Fruit fly (Drosophila melanogaster): Measurements from ENCODE around the gene CtsL3.

CtsL3 gene

DNA sequence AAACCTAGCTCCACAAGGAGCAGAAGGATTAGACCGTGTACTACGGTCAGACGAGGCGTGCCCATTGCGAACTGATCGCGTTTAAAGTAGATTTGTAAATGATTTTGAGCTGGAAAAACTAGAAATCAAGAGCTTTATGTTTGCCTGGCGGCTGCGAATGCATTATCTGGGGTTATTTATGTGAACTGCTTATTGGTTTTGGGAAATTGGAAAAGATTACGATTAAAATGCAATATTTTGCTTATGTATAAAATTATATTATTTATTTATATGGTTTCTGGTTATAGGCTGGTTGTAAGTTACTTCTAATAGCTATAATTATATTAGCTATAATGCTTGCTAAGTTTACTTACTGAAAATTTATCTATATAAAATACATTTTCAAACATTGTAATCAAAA is at the start of gene CtsL3:
Gene CtsL3, minus strand, starts transcription at position 101 of the 400 bp plus-strand sequence.
- TF ChIP-seq CG32121 (GFP tag; IDR thresholded peaks at IDR 0.05) (no peak), Pif1B (GFP tag; optimal IDR thresholded peaks at IDR 0.05) (no peak), Ets98B (GFP tag; IDR thresholded peaks at IDR 0.05) (no peak)

DNA sequence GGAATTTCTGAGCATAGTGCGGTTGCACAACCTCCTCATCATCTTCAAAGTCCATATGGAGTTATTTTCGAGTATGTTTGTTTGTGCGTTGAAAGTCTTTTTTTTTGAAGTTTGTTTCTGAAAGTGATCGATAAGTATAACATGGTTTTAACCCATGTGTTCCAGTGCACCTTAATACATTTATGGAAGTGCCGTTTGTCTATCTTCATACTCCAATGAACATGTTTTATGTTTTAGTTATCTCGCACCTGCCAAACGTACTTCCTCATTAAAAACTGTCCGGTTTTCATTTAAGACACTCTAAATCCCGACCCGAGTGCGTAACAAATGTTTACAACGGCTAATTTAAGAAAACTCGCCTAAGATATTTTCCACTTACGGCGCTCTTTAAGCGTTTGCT is 30.4 kb upstream of the CtsL3 start, which contains the start of gene CG15580:
Gene CG15580, minus strand, starts transcription at position 101 of the 400 bp plus-strand sequence.
- TF ChIP-seq CG8159 (tag; optimal IDR thresholded peaks at IDR 0.05) (no peak), CG14655 (GFP tag; optimal IDR thresholded peaks at IDR 0.05) (no peak), rn (GFP tag; IDR thresholded peaks at IDR 0.05) (no peak), EcR (GFP tag; optimal IDR thresholded peaks at IDR 0.05) (no peak)

DNA sequence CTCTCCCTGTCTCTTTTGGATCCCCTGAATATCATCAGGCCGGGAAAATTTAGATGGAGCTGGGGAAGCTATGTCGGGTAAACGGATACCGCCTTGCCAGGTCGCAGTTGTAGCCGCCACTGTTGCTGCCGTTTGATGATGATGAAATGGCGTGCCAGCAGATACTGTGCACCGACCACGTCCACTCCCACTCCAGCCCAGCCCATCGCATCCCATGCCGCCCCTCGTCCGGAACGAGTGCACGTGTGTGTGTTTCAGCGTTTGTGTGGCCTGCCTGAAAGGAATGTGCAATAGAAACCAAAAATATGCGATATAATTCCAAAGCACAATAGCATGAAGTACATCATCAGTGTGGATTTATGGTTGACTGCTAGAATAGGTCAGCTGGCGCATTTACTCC is 11.2 kb upstream of the CtsL3 start:
- TF ChIP-seq CG34367 (tag; optimal IDR thresholded peaks at IDR 0.05) (no peak), CG8159 (tag; optimal IDR thresholded peaks at IDR 0.05) (no peak), CG12605 (GFP tag; IDR thresholded peaks at IDR 0.05) (no peak), CG13204 (GFP tag; optimal IDR thresholded peaks at IDR 0.05) (no peak), CG17806 (tag; optimal IDR thresholded peaks at IDR 0.05) (no peak), Pif1B (GFP tag; optimal IDR thresholded peaks at IDR 0.05) (no peak), rn (GFP tag; IDR thresholded peaks at IDR 0.05) (no peak), gl (tag; optimal IDR thresholded peaks at IDR 0.05) (no peak), CG9948 (tag; optimal IDR thresholded peaks at IDR 0.05) (no peak), CG14655 (GFP tag; optimal IDR thresholded peaks at IDR 0.05) (no peak), Snoo (tag; optimal IDR thresholded peaks at IDR 0.05) (no peak), Ets98B (GFP tag; IDR thresholded peaks at IDR 0.05) (no peak), CG8301 (tag; optimal IDR thresholded peaks at IDR 0.05) (no peak), D1 (tag; optimal IDR thresholded peaks at IDR 0.05) (no peak), CG10348 (GFP tag; IDR thresholded peaks at IDR 0.05) (no peak), EcR (GFP tag; optimal IDR thresholded peaks at IDR 0.05) (no peak), CG15710 (tag; optimal IDR thresholded peaks at IDR 0.05) (no peak)

DNA sequence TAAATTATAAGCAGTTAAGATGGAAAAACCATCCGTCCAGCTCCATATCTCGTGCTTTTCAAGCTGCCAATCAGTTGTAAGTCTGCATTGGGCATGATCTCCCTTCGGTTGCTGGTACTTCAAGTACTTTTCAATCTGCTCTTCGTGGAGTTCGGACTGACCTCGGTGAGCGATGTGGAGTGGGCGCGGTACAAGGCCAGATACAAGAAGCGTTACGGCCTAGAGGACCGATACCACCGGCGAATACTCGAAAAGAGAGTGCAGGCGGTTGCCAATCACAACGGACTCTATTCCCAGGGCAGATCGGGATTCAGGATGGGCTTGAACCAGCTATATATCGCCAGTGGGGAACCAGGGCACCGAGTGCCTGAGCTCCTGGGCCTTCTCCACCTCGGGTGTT is 636 bp upstream of the CtsL3 start:
- TF ChIP-seq CG8301 (tag; optimal IDR thresholded peaks at IDR 0.05) (no peak), Ets98B (GFP tag; IDR thresholded peaks at IDR 0.05) (no peak), EcR (GFP tag; optimal IDR thresholded peaks at IDR 0.05) (no peak), fd96Ca (GFP tag; IDR thresholded peaks at IDR 0.05) (no peak)

DNA sequence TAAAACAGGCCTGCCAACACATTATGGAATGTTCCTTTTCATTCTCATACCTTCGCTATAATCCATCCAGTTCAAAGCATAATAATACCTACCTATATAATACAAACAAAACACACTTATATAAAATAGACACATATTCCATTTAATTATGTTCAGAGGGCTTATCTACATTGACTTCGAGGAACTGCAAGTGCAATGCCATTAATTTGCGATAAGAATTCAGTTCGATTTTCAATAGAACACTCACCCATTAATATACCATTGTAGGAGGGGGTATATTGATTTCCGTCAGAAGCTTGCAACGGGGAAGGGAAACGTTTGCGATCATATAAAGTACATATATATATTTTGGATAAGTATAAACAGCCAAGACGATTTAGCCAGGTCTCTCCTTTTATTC is 1.8 kb downstream of the CtsL3 start:
- TF ChIP-seq CG9948 (tag; optimal IDR thresholded peaks at IDR 0.05) = no peak
- TF ChIP-seq D1 (tag; optimal IDR thresholded peaks at IDR 0.05) = no peak
- TF ChIP-seq EcR (GFP tag; optimal IDR thresholded peaks at IDR 0.05) = no peak
- TF ChIP-seq gl (tag; optimal IDR thresholded peaks at IDR 0.05) = no peak
- TF ChIP-seq CG10348 (GFP tag; IDR thresholded peaks at IDR 0.05) = no peak
- no peak for TF ChIP-seq fd96Ca (GFP tag; IDR thresholded peaks at IDR 0.05)
- TF ChIP-seq CG8301 (tag; optimal IDR thresholded peaks at IDR 0.05) = no peak
- no peak for TF ChIP-seq CG14655 (GFP tag; optimal IDR thresholded peaks at IDR 0.05)
- TF ChIP-seq Pif1B (GFP tag; optimal IDR thresholded peaks at IDR 0.05) = no peak
- no peak for TF ChIP-seq CG32121 (GFP tag; IDR thresholded peaks at IDR 0.05)
- no peak for TF ChIP-seq Snoo (tag; optimal IDR thresholded peaks at IDR 0.05)
- no peak for TF ChIP-seq CG15710 (tag; optimal IDR thresholded peaks at IDR 0.05)
- TF ChIP-seq rn (GFP tag; IDR thresholded peaks at IDR 0.05) = no peak
- no peak for TF ChIP-seq Ets98B (GFP tag; IDR thresholded peaks at IDR 0.05)
- TF ChIP-seq CG4496 (GFP tag; IDR thresholded peaks at IDR 0.05) = no peak
- TF ChIP-seq CG34367 (tag; optimal IDR thresholded peaks at IDR 0.05) = no peak
- TF ChIP-seq Pif1A (GFP tag; optimal IDR thresholded peaks at IDR 0.05) = no peak
- no peak for TF ChIP-seq CG8159 (tag; optimal IDR thresholded peaks at IDR 0.05)
- TF ChIP-seq CG13204 (GFP tag; optimal IDR thresholded peaks at IDR 0.05) = no peak

DNA sequence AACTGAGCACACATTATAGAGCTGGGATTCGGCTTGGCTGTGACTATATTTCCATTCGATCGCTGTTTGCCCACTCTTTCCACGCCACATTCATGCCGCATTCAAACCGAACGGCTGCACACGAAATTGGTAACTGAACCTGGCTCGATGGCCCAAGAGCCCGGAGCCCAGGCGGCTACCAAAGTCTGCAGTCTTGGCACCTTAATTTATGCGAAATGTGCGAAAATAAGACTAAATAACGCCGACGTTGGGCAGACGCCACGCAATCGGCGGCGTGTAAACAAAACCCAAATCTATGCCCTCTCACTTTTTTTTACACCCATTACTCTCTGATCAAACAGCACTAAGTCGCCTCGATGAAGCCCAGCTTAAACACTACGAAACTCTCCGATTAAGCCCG is 15.2 kb downstream of the CtsL3 start, which contains the start of gene CG10280:
Gene CG10280, minus strand, starts transcription at position 101 of the 400 bp plus-strand sequence.
- TF ChIP-seq EcR (GFP tag; optimal IDR thresholded peaks at IDR 0.05) = no peak
- TF ChIP-seq gl (tag; optimal IDR thresholded peaks at IDR 0.05) = no peak
- TF ChIP-seq Pif1A (GFP tag; optimal IDR thresholded peaks at IDR 0.05) = no peak
- TF ChIP-seq CG32121 (GFP tag; IDR thresholded peaks at IDR 0.05) = no peak
- TF ChIP-seq CG13204 (GFP tag; optimal IDR thresholded peaks at IDR 0.05) = no peak
- TF ChIP-seq CG9948 (tag; optimal IDR thresholded peaks at IDR 0.05) = no peak
- no peak for TF ChIP-seq fd96Ca (GFP tag; IDR thresholded peaks at IDR 0.05)
- no peak for TF ChIP-seq CG15710 (tag; optimal IDR thresholded peaks at IDR 0.05)

DNA sequence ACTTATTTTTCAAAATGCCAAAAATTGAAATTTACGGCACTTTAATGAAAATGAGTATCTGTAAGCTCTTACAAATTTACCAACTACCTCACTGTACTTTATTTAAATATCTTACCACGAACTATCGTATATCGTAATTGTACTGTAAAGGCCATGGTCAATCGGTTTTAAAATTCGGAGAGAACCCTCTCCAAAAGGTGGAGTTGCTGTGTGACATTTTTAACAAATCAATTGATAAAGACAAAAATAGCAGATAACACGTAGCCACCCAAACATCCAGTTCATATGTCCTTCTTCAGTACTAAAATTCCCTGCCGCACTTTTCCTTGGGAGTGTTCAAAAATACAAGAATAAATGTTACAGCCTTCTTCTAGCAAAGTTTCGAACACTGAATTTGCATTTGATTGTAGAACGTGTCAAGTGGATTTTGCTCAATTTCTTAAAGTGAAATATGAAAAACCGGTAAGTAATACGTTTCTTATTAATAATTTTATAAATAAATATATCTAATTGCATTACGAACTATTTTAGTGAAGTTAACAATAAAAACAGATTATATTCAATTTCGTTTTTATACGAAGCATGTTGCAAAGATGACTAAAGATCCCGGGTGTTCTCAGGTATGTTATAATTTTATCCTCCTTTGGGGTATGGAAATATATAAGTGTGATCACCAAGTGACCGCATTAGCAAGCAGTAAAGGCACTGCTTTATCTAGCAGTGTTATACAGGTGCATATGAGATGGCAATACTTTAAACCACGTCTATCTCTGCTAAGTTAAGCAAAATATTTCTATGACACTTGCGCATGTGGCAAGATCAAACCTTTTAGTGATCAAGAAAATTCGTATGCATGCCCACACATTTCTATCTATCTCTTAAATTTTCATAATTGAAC is 17.3 kb downstream of the CtsL3 start:
- TF ChIP-seq gl (tag; optimal IDR thresholded peaks at IDR 0.05) = no peak
- no peak for TF ChIP-seq CG9948 (tag; optimal IDR thresholded peaks at IDR 0.05)
